Fruit fly (Drosophila melanogaster) whole organism, prepupa: Measurements from ENCODE around the gene Ugt37A3.

Experiments
- CG10631 ChIP-seq: fragments of 200-800 bp; sonication (Bioruptor generic); optimal IDR thresholded peaks from 2 replicates; lab custom pipeline; 2016; ENCODE audit warnings: missing biosample characterization, missing genetic modification characterization
- CG11294 ChIP-seq: fragments of 200-800 bp; sonication (Bioruptor generic); IDR thresholded peaks from 2 replicates; pipeline ENCODE4 v1.3.6; 2022; ENCODE audit warnings: missing biosample characterization, missing genetic modification characterization
- CG11762 ChIP-seq: fragments of 200-800 bp; sonication (Bioruptor generic); optimal IDR thresholded peaks from 3 replicates; lab custom pipeline; 2016; ENCODE audit warnings: missing biosample characterization, missing genetic modification characterization; ENCODE audit not compliant: insufficient read depth
- CG11902 ChIP-seq: fragments of 200-800 bp; sonication (Bioruptor generic); optimal IDR thresholded peaks from 3 replicates; lab custom pipeline; 2016; ENCODE audit warnings: missing biosample characterization, missing genetic modification characterization
- CG15336 ChIP-seq: fragments of 200-800 bp; sonication (Bioruptor generic); IDR thresholded peaks from 2 replicates; pipeline ENCODE4 v1.3.6; 2022; ENCODE audit warnings: missing biosample characterization, missing genetic modification characterization
- CG16779 ChIP-seq: fragments of 200-800 bp; sonication (Bioruptor generic); optimal IDR thresholded peaks from 3 replicates; lab custom pipeline; 2017; ENCODE audit warnings: missing biosample characterization, mild to moderate bottlenecking, missing genetic modification characterization
- CG3032 ChIP-seq: fragments of 200-800 bp; optimal IDR thresholded peaks from 2 replicates; lab custom pipeline; 2019; ENCODE audit warnings: missing biosample characterization, mild to moderate bottlenecking, missing genetic modification characterization, moderate library complexity
- CG31627 ChIP-seq: fragments of 200-800 bp; sonication (Bioruptor generic); optimal IDR thresholded peaks from 3 replicates; lab custom pipeline; 2016; ENCODE audit warnings: missing biosample characterization, missing genetic modification characterization
- CG32006 ChIP-seq: fragments of 200-800 bp; sonication (Bioruptor generic); optimal IDR thresholded peaks from 3 replicates; lab custom pipeline; 2017; ENCODE audit warnings: missing biosample characterization, mild to moderate bottlenecking, missing genetic modification characterization
- CG34406 ChIP-seq: fragments of 200-800 bp; sonication (Bioruptor generic); optimal IDR thresholded peaks from 3 replicates; lab custom pipeline; 2016; ENCODE audit warnings: missing biosample characterization, missing genetic modification characterization
- CG4318 ChIP-seq: fragments of 200-800 bp; sonication (Bioruptor generic); optimal IDR thresholded peaks from 3 replicates; lab custom pipeline; 2017; ENCODE audit warnings: missing biosample characterization, mild to moderate bottlenecking, missing genetic modification characterization
- CG6163 ChIP-seq: fragments of 200-800 bp; sonication (Bioruptor generic); IDR thresholded peaks from 3 replicates; pipeline ENCODE4 v1.3.6; 2022; ENCODE audit warnings: missing biosample characterization, missing genetic modification characterization
- CG6276 ChIP-seq: fragments of 200-800 bp; sonication (Bioruptor generic); optimal IDR thresholded peaks from 2 replicates; lab custom pipeline; 2017; ENCODE audit warnings: missing biosample characterization, mild to moderate bottlenecking, missing genetic modification characterization
- CG6792 ChIP-seq: fragments of 200-800 bp; sonication (Bioruptor generic); optimal IDR thresholded peaks from 3 replicates; lab custom pipeline; 2016; ENCODE audit warnings: missing biosample characterization, missing genetic modification characterization
- CG6808 ChIP-seq: fragments of 200-800 bp; sonication (Bioruptor generic); optimal IDR thresholded peaks from 3 replicates; lab custom pipeline; 2017; ENCODE audit warnings: missing biosample characterization, missing genetic modification characterization, mild to moderate bottlenecking, moderate library complexity, missing genetic modification reagents
- CG6854 ChIP-seq: fragments of 200-800 bp; sonication (Bioruptor generic); optimal IDR thresholded peaks from 2 replicates; lab custom pipeline; 2017; ENCODE audit warnings: missing biosample characterization, mild to moderate bottlenecking, missing genetic modification characterization
- CG7368 ChIP-seq: fragments of 200-800 bp; sonication (Bioruptor generic); optimal IDR thresholded peaks from 3 replicates; lab custom pipeline; 2016; ENCODE audit warnings: missing biosample characterization, missing genetic modification characterization
- CG9139 ChIP-seq: fragments of 200-800 bp; sonication (Bioruptor generic); optimal IDR thresholded peaks from 3 replicates; lab custom pipeline; 2017; ENCODE audit warnings: missing biosample characterization, mild to moderate bottlenecking, missing genetic modification characterization
- Eip75B ChIP-seq: fragments of 200-800 bp; sonication (Bioruptor generic); optimal IDR thresholded peaks from 3 replicates; lab custom pipeline; 2016; ENCODE audit warnings: missing biosample characterization, missing genetic modification characterization
- Eip78C ChIP-seq: fragments of 200-800 bp; sonication (Bioruptor generic); peaks from one replicate; lab custom pipeline; 2016; ENCODE audit warnings: missing biosample characterization, missing genetic modification characterization
- Eip93F ChIP-seq: fragments of 200-800 bp; sonication (Bioruptor generic); optimal IDR thresholded peaks from 2 replicates; lab custom pipeline; 2016; ENCODE audit warnings: missing biosample characterization, mild to moderate bottlenecking, missing genetic modification characterization
- Ets96B ChIP-seq: fragments of 200-800 bp; optimal IDR thresholded peaks from 2 replicates; lab custom pipeline; 2019; ENCODE audit warnings: missing biosample characterization, mild to moderate bottlenecking, missing genetic modification characterization, moderate library complexity
- Gug ChIP-seq: fragments of 200-800 bp; sonication (Bioruptor generic); IDR thresholded peaks from 2 replicates; pipeline ENCODE4 v1.3.6; 2022; ENCODE audit warnings: missing biosample characterization, missing genetic modification characterization
- Hr4 ChIP-seq: fragments of 200-800 bp; sonication (Bioruptor generic); optimal IDR thresholded peaks from 3 replicates; lab custom pipeline; 2016; ENCODE audit warnings: missing biosample characterization, missing genetic modification characterization
- Met ChIP-seq: fragments of 200-800 bp; sonication (Bioruptor generic); optimal IDR thresholded peaks from 3 replicates; lab custom pipeline; 2016; ENCODE audit warnings: missing biosample characterization, missing genetic modification characterization
- OdsH ChIP-seq: fragments of 200-800 bp; sonication (Bioruptor generic); optimal IDR thresholded peaks from 3 replicates; lab custom pipeline; 2016; ENCODE audit warnings: missing biosample characterization, missing genetic modification characterization
- Sox14 ChIP-seq: fragments of 200-800 bp; sonication (Bioruptor generic); optimal IDR thresholded peaks from 3 replicates; lab custom pipeline; 2016; ENCODE audit warnings: missing biosample characterization, missing genetic modification characterization
- Sox15 ChIP-seq: fragments of 200-800 bp; sonication (Bioruptor generic); optimal IDR thresholded peaks from 3 replicates; lab custom pipeline; 2016; ENCODE audit warnings: missing biosample characterization, missing genetic modification characterization
- achi ChIP-seq: fragments of 200-800 bp; sonication (Bioruptor generic); optimal IDR thresholded peaks from 3 replicates; lab custom pipeline; 2016; ENCODE audit warnings: missing biosample characterization, missing genetic modification characterization
- cyc ChIP-seq: fragments of 200-800 bp; sonication (Bioruptor generic); optimal IDR thresholded peaks from 3 replicates; lab custom pipeline; 2016; ENCODE audit warnings: missing biosample characterization, missing genetic modification characterization
- dac ChIP-seq: fragments of 200-800 bp; sonication (Bioruptor generic); optimal IDR thresholded peaks from 2 replicates; lab custom pipeline; 2017; ENCODE audit warnings: missing biosample characterization, mild to moderate bottlenecking, missing genetic modification characterization
- dsx ChIP-seq: fragments of 200-800 bp; optimal IDR thresholded peaks from 3 replicates; lab custom pipeline; 2019; ENCODE audit warnings: missing biosample characterization, mild to moderate bottlenecking, missing genetic modification characterization, moderate library complexity; ENCODE audit not compliant: poor library complexity, severe bottlenecking
- eg ChIP-seq: fragments of 200-800 bp; sonication (Bioruptor generic); IDR thresholded peaks from 3 replicates; pipeline ENCODE4 v1.3.6; 2022; ENCODE audit warnings: missing biosample characterization, missing genetic modification characterization
- esn ChIP-seq: fragments of 200-800 bp; sonication (Bioruptor generic); optimal IDR thresholded peaks from 2 replicates; lab custom pipeline; 2016; ENCODE audit warnings: missing biosample characterization, mild to moderate bottlenecking, missing genetic modification characterization, moderate library complexity
- fd59A ChIP-seq: fragments of 200-800 bp; sonication (Bioruptor generic); optimal IDR thresholded peaks from 2 replicates; lab custom pipeline; 2017; ENCODE audit warnings: missing biosample characterization, mild to moderate bottlenecking, missing genetic modification characterization, missing genetic modification reagents
- fkh ChIP-seq: fragments of 200-800 bp; sonication (Bioruptor generic); optimal IDR thresholded peaks from 3 replicates; lab custom pipeline; 2017; ENCODE audit warnings: missing biosample characterization, mild to moderate bottlenecking, missing genetic modification characterization, moderate library complexity
- lz ChIP-seq: fragments of 200-800 bp; sonication (Bioruptor generic); optimal IDR thresholded peaks from 3 replicates; lab custom pipeline; 2016; ENCODE audit warnings: missing biosample characterization, missing genetic modification characterization
- pdm3 ChIP-seq: fragments of 200-800 bp; sonication (Bioruptor generic); optimal IDR thresholded peaks from 3 replicates; lab custom pipeline; 2016; ENCODE audit warnings: missing biosample characterization, missing genetic modification characterization
- salr ChIP-seq, 2 experiments: fragments of 200-800 bp; sonication (Bioruptor generic); optimal IDR thresholded peaks; 3 replicates each; lab custom pipeline; 2016 to 2018; ENCODE audit warnings: missing biosample characterization in 2 of 2, missing genetic modification characterization in 2 of 2, mild to moderate bottlenecking in 1 of 2
- spab ChIP-seq: fragments of 200-800 bp; sonication (Bioruptor generic); optimal IDR thresholded peaks from 2 replicates; lab custom pipeline; 2017; ENCODE audit warnings: missing biosample characterization, mild to moderate bottlenecking, missing genetic modification characterization, missing genetic modification reagents
- ss ChIP-seq, 2 experiments: fragments of 200-800 bp; sonication (Bioruptor generic); optimal IDR thresholded peaks; 2 replicates in 1 of 2; 3 replicates in 1 of 2; lab custom pipeline; 2017 to 2018; ENCODE audit warnings: mild to moderate bottlenecking in 2 of 2, missing biosample characterization in 2 of 2, missing genetic modification characterization in 2 of 2, moderate library complexity in 1 of 2
- svp ChIP-seq: fragments of 200-800 bp; sonication (Bioruptor generic); peaks from one replicate; lab custom pipeline; 2016; ENCODE audit warnings: missing biosample characterization, missing genetic modification characterization
- topi ChIP-seq: fragments of 200-800 bp; sonication (Bioruptor generic); optimal IDR thresholded peaks from 3 replicates; lab custom pipeline; 2016; ENCODE audit warnings: missing biosample characterization, missing genetic modification characterization
- vri ChIP-seq: fragments of 200-800 bp; sonication (Bioruptor generic); optimal IDR thresholded peaks from 3 replicates; lab custom pipeline; 2016; ENCODE audit warnings: missing biosample characterization, mild to moderate bottlenecking, missing genetic modification characterization

Ugt37A3 gene

DNA sequence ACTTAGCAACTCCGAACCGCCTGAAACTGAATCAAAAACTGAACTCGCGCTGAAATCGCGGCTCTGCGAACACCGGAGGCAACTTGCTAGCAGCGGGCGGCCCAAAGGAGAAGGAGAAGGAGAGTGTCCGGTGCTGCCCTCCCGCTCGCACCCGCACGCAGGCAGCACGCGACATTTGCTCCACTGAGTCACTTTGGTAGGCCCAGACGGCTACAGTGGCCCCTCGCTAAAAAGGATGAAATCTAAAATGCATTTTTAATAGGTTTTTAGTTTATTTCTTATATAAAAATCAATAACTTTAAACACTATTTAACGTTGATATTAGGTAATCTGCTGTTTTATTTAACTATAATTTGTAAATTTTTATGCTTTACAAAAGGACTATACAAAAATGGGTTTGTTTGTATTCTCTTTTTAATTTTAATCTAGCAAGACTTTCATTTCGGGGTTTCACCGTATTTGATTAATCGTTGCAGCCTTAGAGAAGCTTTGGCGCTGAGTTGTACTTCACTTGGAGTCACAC is 21.0 kb downstream of the Ugt37A3 start, which contains the start of gene Men (continued):
- TF ChIP-seq esn: peak; percentile 55
- TF ChIP-seq CG32006 (GFP tag; lab: Kevin White, UChicago): peak; percentile 73
- peak; percentile 56 for TF ChIP-seq CG4318 (GFP tag; lab: Kevin White, UChicago)
- TF ChIP-seq Eip93F: no peak
- TF ChIP-seq svp (GFP tag; lab: Kevin White, UChicago): peak; percentile 73
- TF ChIP-seq CG10631 (GFP tag; lab: Kevin White, UChicago): peak; percentile 32
- peak in 1 of 2 experiments; percentile 55 for TF ChIP-seq salr (GFP tag; optimal IDR thresholded peaks at IDR 0.05; lab: Kevin White, UChicago)
- peak; percentile 42 for TF ChIP-seq fd59A (GFP tag; lab: Kevin White, UChicago)
- TF ChIP-seq vri (GFP tag; lab: Kevin White, UChicago): peak; percentile 25
- TF ChIP-seq CG3032 (tag; lab: Kevin White, UChicago): peak; percentile 71
- peak; percentile 60 for TF ChIP-seq achi (GFP tag; lab: Kevin White, UChicago)
- TF ChIP-seq CG16779 (tag; lab: Kevin White, UChicago): peak; percentile 24
- TF ChIP-seq dac: no peak
- peak; percentile 40 for TF ChIP-seq dsx (GFP tag; lab: Kevin White, UChicago)
- peak; percentile 61 for TF ChIP-seq Met (GFP tag; lab: Kevin White, UChicago)
- TF ChIP-seq topi (GFP tag; lab: Kevin White, UChicago): peak; percentile 59
- TF ChIP-seq fkh: no peak
- TF ChIP-seq CG9139 (GFP tag; lab: Kevin White, UChicago): peak; percentile 9
- TF ChIP-seq CG6854 (GFP tag; lab: Kevin White, UChicago): no peak
- TF ChIP-seq Eip78C (GFP tag; lab: Kevin White, UChicago): peak; percentile 85
- peak; percentile 59 for TF ChIP-seq CG6276
- peak; percentile 52 for TF ChIP-seq OdsH (GFP tag; lab: Kevin White, UChicago)
- TF ChIP-seq Ets96B (tag; lab: Kevin White, UChicago): peak; percentile 54
- TF ChIP-seq Gug (GFP tag; lab: Robert Waterston, UW): peak; percentile 52; the same call in 1 of the 2 replicates
- peak; percentile 41 for TF ChIP-seq CG6808
- TF ChIP-seq CG7368 (GFP tag; lab: Kevin White, UChicago): peak; percentile 21
- TF ChIP-seq CG31627 (GFP tag; lab: Kevin White, UChicago): no peak

- TF ChIP-seq topi (GFP tag; lab: Kevin White, UChicago) (no peak), spab (no peak), fkh (no peak), CG9139 (GFP tag; lab: Kevin White, UChicago) (no peak), salr (GFP tag; optimal IDR thresholded peaks at IDR 0.05; lab: Kevin White, UChicago) (peak in 1 of 2 experiments; percentile 13), CG6163 (peak; percentile 51; the same call in 1 of the 3 replicates), Sox14 (no peak), Gug (GFP tag; lab: Robert Waterston, UW) (no peak), CG11294 (GFP tag; lab: Robert Waterston, UW) (no peak), Hr4 (GFP tag; lab: Kevin White, UChicago) (peak; percentile 14), eg (GFP tag; lab: Robert Waterston, UW) (no peak), Eip78C (GFP tag; lab: Kevin White, UChicago) (peak; percentile 79), lz (GFP tag; lab: Kevin White, UChicago) (no peak), CG11902 (GFP tag; lab: Kevin White, UChicago) (no peak), CG32006 (GFP tag; lab: Kevin White, UChicago) (peak; percentile 7), Ets96B (tag; lab: Kevin White, UChicago) (peak; percentile 26), CG34406 (GFP tag; lab: Kevin White, UChicago) (peak; percentile 24), dac (no peak), CG15336 (GFP tag; lab: Robert Waterston, UW) (0 out of 2 replicates have a peak, but pooled peaks have one; percentile 31), Sox15 (no peak), cyc (GFP tag; lab: Kevin White, UChicago) (no peak), pdm3 (peak; percentile 21), svp (GFP tag; lab: Kevin White, UChicago) (peak; percentile 96), Eip75B (no peak), ss (GFP tag; optimal IDR thresholded peaks at IDR 0.05; lab: Kevin White, UChicago) (no peak), CG7368 (GFP tag; lab: Kevin White, UChicago) (no peak), vri (GFP tag; lab: Kevin White, UChicago) (no peak), CG11762 (no peak), CG6792 (GFP tag; lab: Kevin White, UChicago) (peak; percentile 3)
Measured at dm6 chr3R:12720344-12721200, 22.9 kb downstream of the Ugt37A3 start.
